Fruit fly (Drosophila melanogaster): ENCODE results near the gene Or24a.
A peak's percentile ranks its signal among the peaks of the same experiment; 100 is the strongest.

Gene Or24a

DNA sequence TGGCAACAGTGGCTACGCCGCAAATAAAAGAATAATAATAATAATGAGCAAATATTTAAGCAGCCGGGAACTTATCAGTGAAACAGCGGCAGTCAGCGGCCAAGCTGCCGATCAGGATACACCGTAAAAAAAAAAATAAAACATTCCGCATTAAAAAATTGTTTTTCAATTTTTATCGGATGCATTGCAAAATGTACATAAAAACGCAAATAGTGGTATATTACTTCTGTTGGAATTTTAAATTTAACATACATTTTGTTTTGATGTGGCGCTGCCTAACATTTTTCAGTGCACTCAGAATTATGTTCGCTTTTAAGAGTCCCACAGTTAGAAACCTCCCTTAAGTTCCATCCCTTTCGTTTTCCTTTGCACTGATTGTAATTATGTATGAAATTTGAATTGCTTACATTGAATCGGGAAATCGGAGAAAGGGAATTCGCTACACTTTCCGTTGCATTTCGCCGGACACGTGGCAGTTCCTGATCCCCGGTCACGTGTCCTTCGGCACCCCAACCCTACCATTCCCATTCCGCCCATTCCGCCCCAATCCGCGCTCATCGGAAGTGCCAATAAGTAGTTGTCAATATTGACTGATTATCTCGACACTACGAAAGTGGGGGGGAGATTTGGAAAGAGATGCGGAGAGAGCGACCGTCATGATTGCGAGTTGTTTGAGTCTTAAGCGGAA is 46.8 kb downstream of the Or24a start (continued):
- peak; percentile 56 for TF ChIP-seq Ets96B (tag; optimal IDR thresholded peaks at IDR 0.05)
- peak; percentile 67 for TF ChIP-seq CG10631 (GFP tag; optimal IDR thresholded peaks at IDR 0.05)
- peak; percentile 72 for TF ChIP-seq Ets21C (GFP tag; optimal IDR thresholded peaks at IDR 0.05)
- peak; percentile 71 for TF ChIP-seq CG8119 (GFP tag; IDR thresholded peaks at IDR 0.05)
- TF ChIP-seq Met (GFP tag; optimal IDR thresholded peaks at IDR 0.05), result peak; percentile 83
- TF ChIP-seq spab (GFP tag; optimal IDR thresholded peaks at IDR 0.05), result peak; percentile 51
- peak; percentile 48 for TF ChIP-seq Lpt (GFP tag; optimal IDR thresholded peaks at IDR 0.05)
- TF ChIP-seq eg (GFP tag; IDR thresholded peaks at IDR 0.05), result peak; percentile 77
- peak; percentile 29 for TF ChIP-seq dsx (GFP tag; optimal IDR thresholded peaks at IDR 0.05; ENCODE audit: poor library complexity, severe bottlenecking)
- TF ChIP-seq CG32006 (GFP tag; optimal IDR thresholded peaks at IDR 0.05), result peak; percentile 59
- peak; percentile 43 for TF ChIP-seq CG7368 (GFP tag; optimal IDR thresholded peaks at IDR 0.05)
- TF ChIP-seq topi (GFP tag; optimal IDR thresholded peaks at IDR 0.05), result peak; percentile 80
- peak; percentile 75 for TF ChIP-seq CG34406 (GFP tag; optimal IDR thresholded peaks at IDR 0.05)
- TF ChIP-seq Smox (GFP tag; optimal IDR thresholded peaks at IDR 0.05), result peak; percentile 81
- TF ChIP-seq CG1621 (tag; optimal IDR thresholded peaks at IDR 0.05), result peak; percentile 61
- peak; percentile 71 for TF ChIP-seq CG15336 (GFP tag; IDR thresholded peaks at IDR 0.05)
- TF ChIP-seq Hr4 (GFP tag; optimal IDR thresholded peaks at IDR 0.05), result peak; percentile 43
- TF ChIP-seq CG6276 (GFP tag; optimal IDR thresholded peaks at IDR 0.05), result no peak
- TF ChIP-seq CG6163 (GFP tag; IDR thresholded peaks at IDR 0.05), result peak; percentile 78
- TF ChIP-seq CG3032 (tag; optimal IDR thresholded peaks at IDR 0.05), result peak; percentile 57
- TF ChIP-seq CG6808 (GFP tag; optimal IDR thresholded peaks at IDR 0.05), result peak; percentile 43
- peak; percentile 75 for TF ChIP-seq acj6 (GFP tag; optimal IDR thresholded peaks at IDR 0.05)
- TF ChIP-seq Hr39 (GFP tag; optimal IDR thresholded peaks at IDR 0.05), result peak; percentile 87
- peak; percentile 83 for TF ChIP-seq lz (GFP tag; optimal IDR thresholded peaks at IDR 0.05)
- no peak for TF ChIP-seq CG6854 (GFP tag; optimal IDR thresholded peaks at IDR 0.05)
- TF ChIP-seq fd59A (GFP tag; optimal IDR thresholded peaks at IDR 0.05), result peak; percentile 44
- peak; percentile 62 for TF ChIP-seq CG10669 (GFP tag; optimal IDR thresholded peaks at IDR 0.05)
- no peak for TF ChIP-seq fd85E (GFP tag; optimal IDR thresholded peaks at IDR 0.05)
- peak; percentile 84 for TF ChIP-seq CG31627 (GFP tag; optimal IDR thresholded peaks at IDR 0.05)

DNA sequence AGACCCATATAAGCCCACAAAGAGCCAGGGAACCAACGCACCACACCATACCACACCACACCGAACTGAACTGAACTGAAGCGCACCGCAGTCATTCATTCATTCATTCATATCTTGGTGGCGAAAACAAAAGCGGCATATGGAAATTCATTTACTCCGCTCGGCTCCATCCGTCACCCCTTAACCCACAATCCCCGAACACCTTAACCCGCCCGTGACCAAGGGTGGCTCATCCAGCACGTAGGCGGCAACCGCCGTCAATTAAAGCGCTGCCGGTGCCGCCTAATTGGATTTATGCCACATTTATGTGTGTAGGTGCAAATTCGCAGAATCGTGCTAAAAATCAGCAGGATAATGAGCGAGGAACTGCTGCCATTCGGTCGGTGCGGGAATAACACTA is 49.3 kb downstream of the Or24a start:
- TF ChIP-seq fd85E (GFP tag; optimal IDR thresholded peaks at IDR 0.05) (no peak), svp (GFP tag) (peak; percentile 59)

Measured in whole organism, prepupa.